Worm (Caenorhabditis elegans) whole organism, late embryonic: ENCODE measurements around the gene F59F3.6.

Experiments
- ama-1 ChIP-seq: fragments of 150-350 bp; optimal IDR thresholded peaks from 2 replicates; lab custom pipeline; 2014
- ceh-14 ChIP-seq: sonication (generic microtip); optimal IDR thresholded peaks from 2 replicates; lab custom pipeline; 2016; ENCODE audit warnings: missing genotype, missing genetic modification characterization, missing compliant biosample characterization
- ceh-30 ChIP-seq: fragments of 150-350 bp; optimal IDR thresholded peaks from 2 replicates; lab custom pipeline; 2014; ENCODE audit warnings: missing biosample characterization, missing genetic modification characterization
- fkh-10 ChIP-seq: fragments of 150-350 bp; optimal IDR thresholded peaks from 2 replicates; lab custom pipeline; 2014; ENCODE audit warnings: missing biosample characterization, missing genetic modification reagents, missing genetic modification characterization
- hlh-30 ChIP-seq: sonication (generic microtip); optimal IDR thresholded peaks from 2 replicates; lab custom pipeline; 2017; ENCODE audit warnings: antibody characterized with exemption, missing genetic modification characterization, missing compliant biosample characterization; ENCODE audit not compliant: insufficient read depth
- hlh-8 ChIP-seq: sonication (generic microtip); optimal IDR thresholded peaks from 2 replicates; lab custom pipeline; 2016; ENCODE audit warnings: missing genotype, missing genetic modification characterization, missing compliant biosample characterization
- lim-6 ChIP-seq: sonication (generic microtip); optimal IDR thresholded peaks from 2 replicates; lab custom pipeline; 2016; ENCODE audit warnings: missing genetic modification characterization, missing compliant biosample characterization
- nhr-11 ChIP-seq: fragments of 150-350 bp; optimal IDR thresholded peaks from 2 replicates; lab custom pipeline; 2014; ENCODE audit warnings: missing biosample characterization, missing genetic modification characterization
- nhr-232 ChIP-seq: sonication (generic microtip); optimal IDR thresholded peaks from 2 replicates; lab custom pipeline; 2016; ENCODE audit warnings: missing genetic modification characterization, missing compliant biosample characterization
- npax-4 ChIP-seq: sonication (generic microtip); optimal IDR thresholded peaks from 2 replicates; lab custom pipeline; 2016; ENCODE audit warnings: missing genetic modification characterization, missing compliant biosample characterization
- pha-4 ChIP-seq: fragments of 150-350 bp; optimal IDR thresholded peaks from 2 replicates; lab custom pipeline; 2018; ENCODE audit warnings: missing biosample characterization, missing genetic modification reagents, missing genetic modification characterization
- pqm-1 ChIP-seq: sonication (generic microtip); optimal IDR thresholded peaks from 2 replicates; lab custom pipeline; 2016; ENCODE audit warnings: missing genetic modification characterization, missing compliant biosample characterization
- sox-4 ChIP-seq: sonication (generic microtip); optimal IDR thresholded peaks from 2 replicates; lab custom pipeline; 2017; ENCODE audit warnings: mild to moderate bottlenecking, missing genetic modification characterization, inconsistent platforms, missing compliant biosample characterization
- tbx-2 ChIP-seq: sonication (generic microtip); optimal IDR thresholded peaks from 2 replicates; lab custom pipeline; 2016; ENCODE audit warnings: missing genetic modification characterization, missing compliant biosample characterization

ce11 chrX:10999176-10999575 is at the start of gene F59F3.6:
- no peak for TF ChIP-seq sox-4 (tag; lab: Kevin White, UChicago)
- TF ChIP-seq pqm-1 (tag; lab: Kevin White, UChicago) = no peak
- no peak for TF ChIP-seq fkh-10 (GFP tag; lab: Kevin White, UChicago)
- no peak for TF ChIP-seq npax-4 (tag; lab: Kevin White, UChicago)
- TF ChIP-seq ceh-14 (tag; lab: Kevin White, UChicago) = no peak
- no peak for TF ChIP-seq hlh-8 (tag; lab: Kevin White, UChicago)
- TF ChIP-seq ceh-30 = no peak
- no peak for TF ChIP-seq hlh-30 (tag; lab: Kevin White, UChicago)
- TF ChIP-seq nhr-11 (tag; lab: Kevin White, UChicago) = no peak
- TF ChIP-seq tbx-2 (tag; lab: Kevin White, UChicago) = no peak
- no peak for TF ChIP-seq ama-1 (lab: Kevin White, UChicago)
- TF ChIP-seq lim-6 = no peak
- no peak for TF ChIP-seq nhr-232 (tag; lab: Kevin White, UChicago)
- TF ChIP-seq pha-4 (tag; lab: Kevin White, UChicago) = no peak
